Worm (Caenorhabditis elegans): ENCODE measurements around the gene ZK616.5.
A peak's percentile ranks its signal among the peaks of the same experiment; 100 is the strongest.

The ZK616.5 gene

DNA sequence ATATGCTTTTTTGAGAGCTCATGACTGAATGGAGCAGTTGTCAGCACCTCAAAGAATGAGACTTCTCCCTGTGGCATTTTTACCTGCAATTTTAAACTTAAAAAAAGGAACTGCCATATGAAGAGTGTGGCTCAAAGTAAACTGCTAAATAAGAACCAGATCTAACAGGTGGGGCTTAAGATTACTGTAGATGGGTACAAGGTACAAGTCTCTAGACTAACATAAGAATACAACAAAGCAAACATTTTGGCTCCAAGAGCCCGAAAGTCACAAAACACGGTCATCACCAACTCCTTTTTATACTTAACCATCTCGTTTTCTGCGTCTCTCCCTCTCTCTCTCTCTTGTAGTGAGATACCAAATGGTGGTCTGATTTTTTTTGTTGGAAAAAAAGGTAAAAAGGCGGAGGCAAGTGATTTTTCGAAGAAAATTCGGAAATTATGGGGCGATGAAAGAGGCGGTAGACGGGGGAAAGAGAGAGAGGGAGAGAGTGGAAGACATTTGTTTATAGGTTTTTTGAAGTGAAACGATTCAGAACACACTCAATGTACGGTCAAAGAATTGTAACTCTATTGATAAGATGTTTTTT, 3.2 kb upstream of the ZK616.5 start, which contains the start of gene elo-6:
Gene elo-6, minus strand, starts transcription at position 83 of the 589 bp plus-strand sequence.
- no peak for TF ChIP-seq flt-1 (GFP tag; IDR thresholded peaks at IDR 0.05)
- no peak for TF ChIP-seq hmg-4 (GFP tag; optimal IDR thresholded peaks at IDR 0.05)
- no peak for TF ChIP-seq B0310.2 (tag; optimal IDR thresholded peaks at IDR 0.05)
- no peak for TF ChIP-seq F13C5.2 (tag; optimal IDR thresholded peaks at IDR 0.05)
- TF ChIP-seq ceh-13 (GFP tag; optimal IDR thresholded peaks at IDR 0.05): no peak
- no peak for TF ChIP-seq aly-1 (tag; optimal IDR thresholded peaks at IDR 0.05)
- TF ChIP-seq ama-1 (optimal IDR thresholded peaks at IDR 0.05): no peak
- no peak for TF ChIP-seq sea-1 (GFP tag; conservative IDR thresholded peaks at IDR 0.05)
- no peak for TF ChIP-seq tbx-37 (GFP tag; conservative IDR thresholded peaks at IDR 0.05)
- TF ChIP-seq scrt-1 (GFP tag; IDR thresholded peaks at IDR 0.05): no peak
- TF ChIP-seq tbx-11 (GFP tag; IDR thresholded peaks at IDR 0.05): no peak
- TF ChIP-seq hnd-1 (tag; optimal IDR thresholded peaks at IDR 0.05): no peak
- TF ChIP-seq pes-1 (GFP tag; IDR thresholded peaks at IDR 0.05): no peak
- no peak for TF ChIP-seq ets-7 (tag; optimal IDR thresholded peaks at IDR 0.05)
- no peak for TF ChIP-seq hmbx-1 (tag; optimal IDR thresholded peaks at IDR 0.05)
- no peak for TF ChIP-seq ceh-36 (tag; optimal IDR thresholded peaks at IDR 0.05)
- TF ChIP-seq tra-4 (tag; optimal IDR thresholded peaks at IDR 0.05): no peak

DNA sequence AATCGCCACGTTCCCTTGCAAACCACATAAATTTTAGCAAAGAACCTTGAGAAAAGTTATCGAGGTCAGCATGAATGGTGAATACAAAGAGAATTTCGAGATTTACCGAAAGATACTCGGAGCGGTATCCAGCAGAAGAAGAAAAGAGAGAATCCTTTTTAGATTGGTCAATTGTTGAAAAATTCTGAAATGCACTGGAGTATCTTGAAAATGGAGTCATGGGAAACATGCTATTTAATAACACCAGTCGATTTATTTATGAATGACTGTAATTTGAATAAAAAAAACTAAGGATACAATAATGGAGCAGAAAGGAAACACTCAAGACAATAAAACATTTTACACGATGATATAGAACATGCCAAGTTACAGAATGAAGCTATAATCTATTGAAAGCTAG, 1.8 kb upstream of the ZK616.5 start:
- TF ChIP-seq B0310.2 (tag; optimal IDR thresholded peaks at IDR 0.05) (no peak), hmbx-1 (tag; optimal IDR thresholded peaks at IDR 0.05) (no peak), flt-1 (GFP tag; IDR thresholded peaks at IDR 0.05) (no peak)

DNA sequence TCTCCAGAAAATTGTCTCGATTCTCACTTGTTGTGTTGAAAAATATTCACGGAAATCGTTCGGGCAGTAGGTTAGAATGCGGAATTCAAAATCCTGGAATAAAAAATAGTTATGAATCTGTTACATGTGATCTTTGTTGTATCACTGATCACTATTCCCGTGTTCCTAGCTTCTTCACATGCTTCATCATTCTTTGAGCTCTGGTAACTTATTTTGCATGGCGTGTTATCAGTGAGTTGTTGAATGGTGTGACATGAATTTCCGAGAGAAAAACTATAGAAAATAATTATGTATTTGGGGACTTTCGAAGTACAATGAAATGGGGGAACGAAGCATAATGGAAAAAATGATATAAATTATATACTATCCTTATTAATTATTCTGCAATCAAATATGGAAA, 1.8 kb downstream of the ZK616.5 start:
- TF ChIP-seq tbx-11 (GFP tag; IDR thresholded peaks at IDR 0.05) (no peak), B0310.2 (tag; optimal IDR thresholded peaks at IDR 0.05) (no peak), aly-1 (tag; optimal IDR thresholded peaks at IDR 0.05) (no peak), tbx-37 (GFP tag; conservative IDR thresholded peaks at IDR 0.05) (no peak), flt-1 (GFP tag; IDR thresholded peaks at IDR 0.05) (no peak), hmg-4 (GFP tag; optimal IDR thresholded peaks at IDR 0.05) (no peak), ama-1 (optimal IDR thresholded peaks at IDR 0.05) (no peak), F13C5.2 (tag; optimal IDR thresholded peaks at IDR 0.05) (no peak), sea-1 (GFP tag; conservative IDR thresholded peaks at IDR 0.05) (no peak), ets-7 (tag; optimal IDR thresholded peaks at IDR 0.05) (no peak), ceh-13 (GFP tag; optimal IDR thresholded peaks at IDR 0.05) (no peak)

DNA sequence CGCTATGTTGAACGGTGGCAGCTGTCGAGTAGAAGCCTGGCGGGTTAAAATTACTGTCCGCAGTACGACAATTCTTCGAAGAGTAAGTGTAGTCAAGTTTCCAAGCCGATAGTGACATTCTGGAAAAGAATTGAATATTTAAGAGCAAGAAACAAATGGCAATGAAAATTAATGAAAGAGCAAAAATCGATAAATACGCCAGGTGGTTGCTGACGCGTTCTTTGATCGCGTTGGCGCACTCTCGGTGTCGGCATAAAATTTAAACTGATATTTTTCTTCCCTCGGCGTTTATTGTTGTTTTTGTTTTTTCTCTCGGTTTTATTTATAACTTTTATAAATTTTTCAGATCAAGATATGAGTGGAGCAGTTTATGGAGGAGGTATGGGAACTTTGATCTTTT, 3.0 kb downstream of the ZK616.5 start, which contains the start of the genes perm-3 and swsn-6:
Gene perm-3, minus strand, starts transcription at position 118 of the 400 bp plus-strand sequence.
Gene swsn-6, plus strand, starts transcription at position 347 of the 400 bp plus-strand sequence.
- peak; percentile 20 for TF ChIP-seq F13C5.2 (tag; optimal IDR thresholded peaks at IDR 0.05)
- TF ChIP-seq hmbx-1 (tag; optimal IDR thresholded peaks at IDR 0.05): no peak

DNA sequence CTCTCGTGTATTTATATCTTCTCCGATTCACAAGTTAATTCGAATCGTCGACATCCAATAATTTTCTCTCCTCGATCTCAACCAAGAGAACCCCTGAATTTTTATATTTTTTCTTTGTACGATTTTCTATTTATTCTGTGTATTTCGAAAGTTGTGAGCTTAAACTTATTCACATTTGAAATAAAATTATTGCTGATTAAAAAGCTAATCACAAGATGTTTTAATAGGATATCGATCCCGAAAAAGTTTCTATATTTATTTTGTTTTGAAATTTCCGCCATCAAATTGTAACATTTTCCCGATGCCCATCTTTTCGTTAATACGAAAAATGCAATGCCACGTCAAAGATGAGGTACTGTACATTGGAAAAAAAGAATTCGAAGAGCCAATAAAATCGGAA, 5.0 kb downstream of the ZK616.5 start, which contains the start of gene ZK616.3:
Gene ZK616.3, plus strand, starts transcription at position 301 of the 400 bp plus-strand sequence.
- TF ChIP-seq hmbx-1 (tag; optimal IDR thresholded peaks at IDR 0.05) (no peak), B0310.2 (tag; optimal IDR thresholded peaks at IDR 0.05) (no peak), ceh-36 (tag; optimal IDR thresholded peaks at IDR 0.05) (no peak), ceh-13 (GFP tag; optimal IDR thresholded peaks at IDR 0.05) (no peak), F13C5.2 (tag; optimal IDR thresholded peaks at IDR 0.05) (no peak), tbx-11 (GFP tag; IDR thresholded peaks at IDR 0.05) (no peak), hmg-4 (GFP tag; optimal IDR thresholded peaks at IDR 0.05) (no peak), aly-1 (tag; optimal IDR thresholded peaks at IDR 0.05) (no peak), tra-4 (tag; optimal IDR thresholded peaks at IDR 0.05) (no peak), pes-1 (GFP tag; IDR thresholded peaks at IDR 0.05) (no peak)

DNA sequence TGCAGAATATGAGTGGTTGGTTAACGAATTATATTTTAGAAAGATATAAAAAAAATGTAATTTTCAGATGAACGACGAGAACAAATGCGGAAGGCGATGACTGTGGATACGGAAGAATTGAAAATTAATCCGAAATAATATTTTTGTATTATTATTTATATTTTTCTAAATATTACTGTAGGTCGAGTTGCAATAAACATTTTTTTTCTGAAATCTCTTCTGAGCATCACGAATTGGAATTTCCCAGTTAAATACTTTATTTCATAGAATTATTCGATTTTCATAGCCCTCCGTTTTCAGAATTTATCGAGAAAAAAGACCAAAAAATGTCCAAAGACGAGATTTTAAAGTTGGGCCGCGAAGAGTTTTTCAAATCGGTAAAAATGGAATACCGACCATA, 5.8 kb downstream of the ZK616.5 start, which contains the start of gene ZK616.2:
Gene ZK616.2, plus strand, starts transcription at position 301 of the 400 bp plus-strand sequence.
- no peak for TF ChIP-seq sea-1 (GFP tag; conservative IDR thresholded peaks at IDR 0.05)
- no peak for TF ChIP-seq hnd-1 (tag; optimal IDR thresholded peaks at IDR 0.05)
- no peak for TF ChIP-seq ets-7 (tag; optimal IDR thresholded peaks at IDR 0.05)
- TF ChIP-seq flt-1 (GFP tag; IDR thresholded peaks at IDR 0.05): no peak
- TF ChIP-seq scrt-1 (GFP tag; IDR thresholded peaks at IDR 0.05): no peak
- TF ChIP-seq tbx-37 (GFP tag; conservative IDR thresholded peaks at IDR 0.05): no peak
- no peak for TF ChIP-seq pes-1 (GFP tag; IDR thresholded peaks at IDR 0.05)
- TF ChIP-seq hmbx-1 (tag; optimal IDR thresholded peaks at IDR 0.05): no peak
- no peak for TF ChIP-seq B0310.2 (tag; optimal IDR thresholded peaks at IDR 0.05)
- TF ChIP-seq ceh-13 (GFP tag; optimal IDR thresholded peaks at IDR 0.05): no peak
- TF ChIP-seq aly-1 (tag; optimal IDR thresholded peaks at IDR 0.05): no peak
- no peak for TF ChIP-seq tbx-11 (GFP tag; IDR thresholded peaks at IDR 0.05)
- TF ChIP-seq hmg-4 (GFP tag; optimal IDR thresholded peaks at IDR 0.05): no peak
- no peak for TF ChIP-seq F13C5.2 (tag; optimal IDR thresholded peaks at IDR 0.05)
- no peak for TF ChIP-seq ceh-36 (tag; optimal IDR thresholded peaks at IDR 0.05)
- no peak for TF ChIP-seq tra-4 (tag; optimal IDR thresholded peaks at IDR 0.05)
- TF ChIP-seq ama-1 (optimal IDR thresholded peaks at IDR 0.05): no peak

DNA sequence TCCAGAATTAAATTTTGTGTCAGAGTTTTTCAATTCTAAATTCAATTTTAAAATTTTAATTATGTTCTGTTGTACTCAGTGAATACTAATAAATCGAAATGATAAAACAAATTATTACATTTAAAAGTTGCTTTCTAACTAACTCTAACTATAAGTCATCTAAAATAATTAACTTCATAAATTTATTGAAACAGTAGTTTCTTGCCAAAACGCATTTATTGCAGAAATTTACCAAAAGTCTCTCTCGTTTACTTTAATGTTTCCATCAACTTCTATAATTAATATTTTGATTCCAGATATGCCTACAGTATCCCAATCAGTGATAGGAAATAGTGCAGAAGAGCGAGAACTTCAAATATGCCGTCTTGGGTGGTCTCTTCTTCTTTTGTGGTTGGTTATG, 8.9 kb downstream of the ZK616.5 start, which contains the start of gene ZK616.1:
Gene ZK616.1, plus strand, starts transcription at position 301 of the 400 bp plus-strand sequence.
- TF ChIP-seq F13C5.2 (tag; optimal IDR thresholded peaks at IDR 0.05): no peak
- no peak for TF ChIP-seq hmg-4 (GFP tag; optimal IDR thresholded peaks at IDR 0.05)
- TF ChIP-seq hmbx-1 (tag; optimal IDR thresholded peaks at IDR 0.05): no peak
- no peak for TF ChIP-seq tbx-37 (GFP tag; conservative IDR thresholded peaks at IDR 0.05)
- TF ChIP-seq tbx-11 (GFP tag; IDR thresholded peaks at IDR 0.05): no peak
- TF ChIP-seq scrt-1 (GFP tag; IDR thresholded peaks at IDR 0.05): no peak
- no peak for TF ChIP-seq B0310.2 (tag; optimal IDR thresholded peaks at IDR 0.05)
- TF ChIP-seq ceh-36 (tag; optimal IDR thresholded peaks at IDR 0.05): no peak
- TF ChIP-seq ets-7 (tag; optimal IDR thresholded peaks at IDR 0.05): no peak
- no peak for TF ChIP-seq ceh-13 (GFP tag; optimal IDR thresholded peaks at IDR 0.05)
- no peak for TF ChIP-seq ama-1 (optimal IDR thresholded peaks at IDR 0.05)
- no peak for TF ChIP-seq flt-1 (GFP tag; IDR thresholded peaks at IDR 0.05)
- no peak for TF ChIP-seq tra-4 (tag; optimal IDR thresholded peaks at IDR 0.05)
- no peak for TF ChIP-seq aly-1 (tag; optimal IDR thresholded peaks at IDR 0.05)
- no peak for TF ChIP-seq hnd-1 (tag; optimal IDR thresholded peaks at IDR 0.05)
- TF ChIP-seq sea-1 (GFP tag; conservative IDR thresholded peaks at IDR 0.05): no peak
- TF ChIP-seq pes-1 (GFP tag; IDR thresholded peaks at IDR 0.05): no peak

Measured in whole organism, early embryonic.